Fruit fly (Drosophila melanogaster) whole organism, wandering third instar larva: ENCODE results near the gene CG33177.

Experiments used
- Abd-B ChIP-seq: fragments of >200 bp; optimal IDR thresholded peaks from 2 replicates; lab custom pipeline; 2017; ENCODE audit warnings: missing biosample characterization, missing genetic modification characterization
- CG32264 ChIP-seq: fragments of 200-800 bp; sonication (Bioruptor generic); optimal IDR thresholded peaks from 2 replicates; lab custom pipeline; 2016; ENCODE audit warnings: missing biosample characterization, missing genetic modification characterization
- CrebA ChIP-seq: fragments of 200-800 bp; sonication (Bioruptor generic); optimal IDR thresholded peaks from 2 replicates; lab custom pipeline; 2016; ENCODE audit warnings: missing biosample characterization, mild to moderate bottlenecking, missing genetic modification characterization, borderline replicate concordance
- Dfd ChIP-seq: fragments of >200 bp; optimal IDR thresholded peaks from 2 replicates; lab custom pipeline; 2017; ENCODE audit warnings: missing biosample characterization, missing genetic modification characterization
- GATAd ChIP-seq: sonication (Bioruptor generic); optimal IDR thresholded peaks from 2 replicates; lab custom pipeline; 2016; ENCODE audit warnings: missing biosample characterization, missing genetic modification characterization
- HLH106 ChIP-seq: fragments of 200-800 bp; optimal IDR thresholded peaks from 3 replicates; lab custom pipeline; 2019; ENCODE audit warnings: missing biosample characterization, mild to moderate bottlenecking, missing genetic modification characterization, moderate library complexity
- Hr78 ChIP-seq: fragments of >200 bp; optimal IDR thresholded peaks from 2 replicates; lab custom pipeline; 2017; ENCODE audit warnings: missing biosample characterization, missing genetic modification characterization
- Myc ChIP-seq: fragments of >200 bp; optimal IDR thresholded peaks from 2 replicates; lab custom pipeline; 2017
- N ChIP-seq: fragments of >200 bp; optimal IDR thresholded peaks from 2 replicates; lab custom pipeline; 2018; ENCODE audit warnings: missing biosample characterization, missing external identifiers, missing genetic modification characterization
- OdsH ChIP-seq: fragments of 200-800 bp; sonication (Bioruptor generic); optimal IDR thresholded peaks from 2 replicates; lab custom pipeline; 2016; ENCODE audit warnings: missing biosample characterization, mild to moderate bottlenecking, missing genetic modification characterization
- Sp1 ChIP-seq: fragments of 200-800 bp; sonication (Bioruptor generic); optimal IDR thresholded peaks from 3 replicates; lab custom pipeline; 2019; ENCODE audit warnings: missing biosample characterization, mild to moderate bottlenecking, missing genetic modification characterization, moderate library complexity
- Vsx2 ChIP-seq: fragments of 200-300, 225-300 bp; sonication (Bioruptor generic); optimal IDR thresholded peaks from 2 replicates; lab custom pipeline; 2018; ENCODE audit warnings: missing biosample characterization, missing genetic modification characterization; ENCODE audit not compliant: partially characterized antibody
- br ChIP-seq: fragments of 200-800 bp; sonication (Bioruptor generic); optimal IDR thresholded peaks from 2 replicates; lab custom pipeline; 2016; ENCODE audit warnings: missing biosample characterization, missing genetic modification characterization
- brk ChIP-seq: fragments of 200-800 bp; sonication (Bioruptor generic); optimal IDR thresholded peaks from 2 replicates; lab custom pipeline; 2016; ENCODE audit warnings: missing biosample characterization, mild to moderate bottlenecking, missing genetic modification characterization
- dmrt93B ChIP-seq: fragments of 200-800 bp; sonication (Bioruptor generic); optimal IDR thresholded peaks from 2 replicates; lab custom pipeline; 2018; ENCODE audit warnings: missing biosample characterization, mild to moderate bottlenecking, missing genetic modification characterization
- dsf ChIP-seq: sonication (Bioruptor generic); optimal IDR thresholded peaks from 2 replicates; lab custom pipeline; 2016; ENCODE audit warnings: missing biosample characterization, missing genetic modification characterization, borderline replicate concordance
- foxo ChIP-seq, 2 experiments: fragments of 200-800 bp; sonication (Bioruptor generic); optimal IDR thresholded peaks; 2 replicates in 1 of 2; 3 replicates in 1 of 2; lab custom pipeline; 2016 to 2017; ENCODE audit warnings: missing biosample characterization in 2 of 2, missing genetic modification characterization in 2 of 2
- fru ChIP-seq: fragments of 200-800 bp; sonication (Bioruptor generic); optimal IDR thresholded peaks from 3 replicates; lab custom pipeline; 2016; ENCODE audit warnings: missing biosample characterization, mild to moderate bottlenecking, missing genetic modification characterization
- h ChIP-seq: fragments of 200-800 bp; sonication (Bioruptor generic); optimal IDR thresholded peaks from 3 replicates; lab custom pipeline; 2016; ENCODE audit warnings: missing biosample characterization, mild to moderate bottlenecking, missing genetic modification characterization
- jim ChIP-seq: fragments of 175-275, 200-325 bp; sonication (Bioruptor generic); optimal IDR thresholded peaks from 2 replicates; lab custom pipeline; 2016; ENCODE audit warnings: missing biosample characterization, mild to moderate bottlenecking, missing genetic modification characterization
- lola ChIP-seq: fragments of >200 bp; optimal IDR thresholded peaks from 2 replicates; lab custom pipeline; 2017; ENCODE audit warnings: missing biosample characterization, missing genetic modification characterization
- pan ChIP-seq: fragments of >200 bp; optimal IDR thresholded peaks from 2 replicates; lab custom pipeline; 2017
- psq ChIP-seq: fragments of 200-800 bp; sonication (Bioruptor generic); optimal IDR thresholded peaks from 3 replicates; lab custom pipeline; 2017; ENCODE audit warnings: missing biosample characterization, mild to moderate bottlenecking, missing genetic modification characterization, moderate library complexity
- rgr ChIP-seq: fragments of 200-800 bp; sonication (Bioruptor generic); optimal IDR thresholded peaks from 3 replicates; lab custom pipeline; 2016; ENCODE audit warnings: missing biosample characterization, mild to moderate bottlenecking, missing genetic modification characterization
- sage ChIP-seq: fragments of 200-800 bp; sonication (Bioruptor generic); optimal IDR thresholded peaks from 2 replicates; lab custom pipeline; 2016; ENCODE audit warnings: missing biosample characterization, mild to moderate bottlenecking, missing genetic modification characterization
- usp ChIP-seq: fragments of >200 bp; optimal IDR thresholded peaks from 2 replicates; lab custom pipeline; 2017; ENCODE audit warnings: missing biosample characterization, missing genetic modification characterization
- woc ChIP-seq: sonication (Bioruptor generic); optimal IDR thresholded peaks from 2 replicates; lab custom pipeline; 2016; ENCODE audit warnings: missing biosample characterization, mild to moderate bottlenecking, missing genetic modification characterization

Gene CG33177

DNA sequence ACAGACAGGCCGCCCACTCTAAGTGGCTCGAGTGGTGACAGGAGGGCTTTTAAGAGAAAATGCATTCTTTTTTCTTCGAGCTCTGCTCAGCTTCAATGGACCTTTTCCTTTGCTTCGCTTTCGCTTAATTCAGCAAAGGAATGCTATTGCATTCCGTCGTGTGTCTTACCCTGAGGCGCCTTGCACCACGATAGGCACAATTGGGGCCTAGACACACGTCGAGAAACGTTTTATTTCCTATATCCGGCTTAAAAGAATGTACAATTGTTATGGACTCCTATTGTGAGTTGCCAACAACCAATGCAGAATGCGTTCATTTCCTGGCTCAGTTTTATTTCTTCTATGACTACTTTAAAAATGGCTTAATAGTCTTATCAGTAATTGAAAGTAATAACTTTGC lies 10.0 kb downstream of the CG33177 start:
- no peak for TF ChIP-seq woc (GFP tag; lab: Kevin White, UChicago)
- TF ChIP-seq GATAd, result no peak
- peak; percentile 82 for TF ChIP-seq Vsx2 (GFP tag; lab: Kevin White, UChicago)
- no peak for TF ChIP-seq rgr (GFP tag; lab: Kevin White, UChicago)

dm6 chrX:15095942-15096341 lies 14.8 kb downstream of the CG33177 start, which contains the start of gene CG9072:
Gene CG9072, minus strand, starts transcription at chrX:15096042.
- TF ChIP-seq Vsx2 (GFP tag; lab: Kevin White, UChicago), result no peak
- TF ChIP-seq OdsH (GFP tag; lab: Kevin White, UChicago), result no peak
- no peak for TF ChIP-seq Sp1
- no peak for TF ChIP-seq sage (GFP tag; lab: Kevin White, UChicago)
- TF ChIP-seq jim (GFP tag; lab: Kevin White, UChicago), result no peak
- no peak for TF ChIP-seq CG32264 (GFP tag; lab: Kevin White, UChicago)
- no peak for TF ChIP-seq N (GFP tag; lab: Kevin White, UChicago)
- no peak for TF ChIP-seq fru
- no peak for TF ChIP-seq HLH106 (tag; lab: Kevin White, UChicago)
- TF ChIP-seq Hr78 (GFP tag; lab: Kevin White, UChicago), result no peak
- TF ChIP-seq lola, result no peak
- no peak for TF ChIP-seq brk (GFP tag; lab: Kevin White, UChicago)
- TF ChIP-seq Myc, result no peak
- no peak for TF ChIP-seq Abd-B

- TF ChIP-seq Abd-B, result no peak
- peak; percentile 98 for TF ChIP-seq Dfd (GFP tag; lab: Kevin White, UChicago)
Measured at dm6 chrX:15111888-15112287, 30.7 kb downstream of the CG33177 start.

- TF ChIP-seq Myc (no peak), foxo (GFP tag; optimal IDR thresholded peaks at IDR 0.05; lab: Kevin White, UChicago) (no peak), N (GFP tag; lab: Kevin White, UChicago) (no peak), lola (no peak), br (no peak), HLH106 (tag; lab: Kevin White, UChicago) (no peak), woc (GFP tag; lab: Kevin White, UChicago) (no peak), Vsx2 (GFP tag; lab: Kevin White, UChicago) (no peak), GATAd (no peak), h (GFP tag; lab: Kevin White, UChicago) (no peak)
Measured at dm6 chrX:15116397-15116796, 35.2 kb downstream of the CG33177 start, which contains the start of gene Cyp4s3. Gene Cyp4s3, minus strand, starts transcription at chrX:15116542.

- TF ChIP-seq CrebA (GFP tag; lab: Kevin White, UChicago) (no peak), dmrt93B (GFP tag; lab: Kevin White, UChicago) (no peak), fru (no peak), dsf (no peak), GATAd (no peak), Vsx2 (GFP tag; lab: Kevin White, UChicago) (no peak), Dfd (GFP tag; lab: Kevin White, UChicago) (no peak), br (no peak), brk (GFP tag; lab: Kevin White, UChicago) (no peak), lola (no peak), pan (lab: Kevin White, UChicago) (no peak)
Measured at dm6 chrX:15120116-15120515, 38.9 kb downstream of the CG33177 start.

dm6 chrX:15121714-15122113 lies 40.5 kb downstream of the CG33177 start:
- TF ChIP-seq Sp1, result no peak

DNA sequence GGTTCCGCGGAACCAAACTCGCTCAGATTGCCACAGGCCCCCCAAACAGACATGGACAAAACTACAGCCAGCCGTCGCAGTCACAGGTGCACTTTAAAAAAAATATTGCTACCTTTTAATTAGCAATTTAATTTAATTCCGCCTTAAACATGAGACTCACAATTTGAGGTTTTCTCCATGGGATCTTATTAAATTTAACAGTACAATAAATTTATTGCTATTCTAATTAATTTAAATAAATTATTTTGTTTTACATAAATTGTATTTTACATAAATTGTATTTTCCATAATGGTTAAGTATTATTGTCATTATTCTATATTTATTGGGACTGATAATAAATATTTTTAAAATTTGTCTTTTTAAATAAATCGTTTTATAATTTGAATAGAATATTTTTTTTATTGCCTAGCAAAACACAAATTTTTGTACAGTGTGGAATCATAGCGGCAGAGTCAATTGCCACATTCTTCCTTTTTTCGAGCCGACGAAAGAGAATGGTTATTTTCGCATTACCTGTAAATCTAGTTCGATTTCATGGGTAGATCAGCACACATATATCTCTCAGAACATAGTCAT lies 42.3 kb downstream of the CG33177 start:
- no peak for TF ChIP-seq GATAd
- no peak for TF ChIP-seq pan (lab: Kevin White, UChicago)
- no peak for TF ChIP-seq Vsx2 (GFP tag; lab: Kevin White, UChicago)
- TF ChIP-seq HLH106 (tag; lab: Kevin White, UChicago), result no peak
- no peak for TF ChIP-seq OdsH (GFP tag; lab: Kevin White, UChicago)
- TF ChIP-seq CG32264 (GFP tag; lab: Kevin White, UChicago), result no peak
- no peak for TF ChIP-seq usp (GFP tag; lab: Kevin White, UChicago)
- no peak for TF ChIP-seq N (GFP tag; lab: Kevin White, UChicago)
- no peak for TF ChIP-seq br
- TF ChIP-seq fru, result no peak
- no peak for TF ChIP-seq dmrt93B (GFP tag; lab: Kevin White, UChicago)
- TF ChIP-seq lola, result no peak
- no peak for TF ChIP-seq woc (GFP tag; lab: Kevin White, UChicago)
- no peak for TF ChIP-seq jim (GFP tag; lab: Kevin White, UChicago)
- no peak for TF ChIP-seq psq
